In the genomic region with DNA sequence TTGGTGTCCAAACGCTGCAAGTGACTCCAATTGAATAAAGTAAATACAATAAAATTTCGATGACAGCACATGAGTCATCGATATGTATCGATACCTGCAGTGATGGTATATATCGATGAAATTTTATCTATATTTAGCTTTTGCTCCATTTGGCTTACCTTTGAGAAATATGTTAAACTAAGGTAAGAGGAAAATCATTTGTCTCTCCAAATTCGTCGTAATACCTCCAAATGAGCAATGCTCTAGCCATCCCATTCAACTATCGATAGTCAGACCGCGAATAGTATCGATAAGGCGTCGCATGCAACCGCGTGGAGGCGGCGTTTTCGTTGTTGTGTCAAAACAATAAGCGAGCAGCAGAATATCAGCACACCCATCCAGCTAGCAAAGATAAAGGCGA, we compare ENCODE assay signal across 1 fruit fly cellular context.
TF ChIP-seq lines count a peak whose summit lies in the region.

A gene (minus strand): TSS at position 52 of the 400 bp plus-strand sequence.
A gene (plus strand): TSS at position 189 of the 400 bp plus-strand sequence.

TF ChIP-seq in whole organism, embryonic, 481 proteins besides CTCF, POLR2A, EP300 and RAD21 (continued from another document):
- TF ChIP-seq dpn (GFP tag; optimal IDR thresholded peaks at IDR 0.05; lab: Kevin White, UChicago) = peak; percentile 5 to 46
- no peak for TF ChIP-seq CG11723 (GFP tag; optimal IDR thresholded peaks at IDR 0.05; lab: Kevin White, UChicago)
- no peak for TF ChIP-seq Hr78 (GFP tag; optimal IDR thresholded peaks at IDR 0.05; lab: Kevin White, UChicago)
- TF ChIP-seq HHEX (GFP tag; optimal IDR thresholded peaks at IDR 0.05; lab: Kevin White, UChicago) = no peak
- no peak for TF ChIP-seq CG17802 (tag; optimal IDR thresholded peaks at IDR 0.05; lab: Kevin White, UChicago)
- TF ChIP-seq CG8924 (tag; optimal IDR thresholded peaks at IDR 0.05; lab: Kevin White, UChicago) = peak; percentile 13
- no peak for TF ChIP-seq CG17328 (GFP tag; IDR thresholded peaks at IDR 0.05; lab: Robert Waterston, UW)
- TF ChIP-seq CG34224 (GFP tag; IDR thresholded peaks at IDR 0.05; lab: Robert Waterston, UW; ENCODE audit: partially characterized antibody) = peak; percentile 98
- TF ChIP-seq CG11093 (GFP tag; IDR thresholded peaks at IDR 0.05; lab: Robert Waterston, UW) = no peak
- TF ChIP-seq gsb (GFP tag; IDR thresholded peaks at IDR 0.05; lab: Robert Waterston, UW) = no peak
- TF ChIP-seq CG13624 (GFP tag; optimal IDR thresholded peaks at IDR 0.05; lab: Kevin White, UChicago) = peak; percentile 39
- no peak for TF ChIP-seq CG1233 (GFP tag; optimal IDR thresholded peaks at IDR 0.05; lab: Kevin White, UChicago)
- no peak for TF ChIP-seq toy (GFP tag; IDR thresholded peaks at IDR 0.05; lab: Robert Waterston, UW)
- no peak for TF ChIP-seq CG11398 (GFP tag; optimal IDR thresholded peaks at IDR 0.05; lab: Kevin White, UChicago)
- peak; percentile 1 for TF ChIP-seq luna (GFP tag; optimal IDR thresholded peaks at IDR 0.05; lab: Kevin White, UChicago)
- no peak for TF ChIP-seq Lim3 (GFP tag; IDR thresholded peaks at IDR 0.05; lab: Robert Waterston, UW)
- TF ChIP-seq lov (optimal IDR thresholded peaks at IDR 0.05; lab: Kevin White, UChicago) = no peak
- no peak for TF ChIP-seq lov (GFP tag; IDR thresholded peaks at IDR 0.05; lab: Robert Waterston, UW)
- TF ChIP-seq Usf (GFP tag; optimal IDR thresholded peaks at IDR 0.05; lab: Kevin White, UChicago) = no peak
- TF ChIP-seq sqz (GFP tag; optimal IDR thresholded peaks at IDR 0.05; lab: Kevin White, UChicago) = no peak
- TF ChIP-seq CG14441 (GFP tag; IDR thresholded peaks at IDR 0.05; lab: Robert Waterston, UW) = no peak
- TF ChIP-seq NC2α (GFP tag; optimal IDR thresholded peaks at IDR 0.05; lab: Kevin White, UChicago) = no peak
- no peak for TF ChIP-seq fu2 (GFP tag; optimal IDR thresholded peaks at IDR 0.05; lab: Kevin White, UChicago)
- TF ChIP-seq CG32532 (GFP tag; IDR thresholded peaks at IDR 0.05; lab: Robert Waterston, UW) = no peak
- no peak for TF ChIP-seq gcm2 (GFP tag; optimal IDR thresholded peaks at IDR 0.05; lab: Kevin White, UChicago)
- TF ChIP-seq gt (GFP tag; IDR thresholded peaks at IDR 0.05; lab: Robert Waterston, UW) = no peak
- TF ChIP-seq CG10565 (GFP tag; optimal IDR thresholded peaks at IDR 0.05; lab: Kevin White, UChicago) = no peak
- peak; percentile 28 for TF ChIP-seq dmrt11E (tag; optimal IDR thresholded peaks at IDR 0.05; lab: Kevin White, UChicago)
- no peak for TF ChIP-seq Spps (tag; optimal IDR thresholded peaks at IDR 0.05; lab: Kevin White, UChicago)
- TF ChIP-seq pros (GFP tag; optimal IDR thresholded peaks at IDR 0.05; lab: Kevin White, UChicago) = no peak
- TF ChIP-seq Hey (tag; optimal IDR thresholded peaks at IDR 0.05; lab: Kevin White, UChicago) = no peak
- no peak for TF ChIP-seq slbo (GFP tag; IDR thresholded peaks at IDR 0.05; lab: Robert Waterston, UW)
- no peak for TF ChIP-seq D (optimal IDR thresholded peaks at IDR 0.05; lab: Kevin White, UChicago)
- TF ChIP-seq D (GFP tag; optimal IDR thresholded peaks at IDR 0.05; lab: Kevin White, UChicago) = no peak
- no peak for TF ChIP-seq ro (GFP tag; IDR thresholded peaks at IDR 0.05; lab: Robert Waterston, UW)
- TF ChIP-seq ATbp (GFP tag; optimal IDR thresholded peaks at IDR 0.05; lab: Kevin White, UChicago) = no peak
- no peak for TF ChIP-seq CG18599 (GFP tag; optimal IDR thresholded peaks at IDR 0.05; lab: Kevin White, UChicago)
- no peak for TF ChIP-seq jigr1 (GFP tag; IDR thresholded peaks at IDR 0.05; lab: Robert Waterston, UW)
- TF ChIP-seq esg (GFP tag; conservative IDR thresholded peaks at IDR 0.05; lab: Robert Waterston, UW) = no peak
- TF ChIP-seq MTF-1 (GFP tag; optimal IDR thresholded peaks at IDR 0.05; lab: Kevin White, UChicago; ENCODE audit: borderline replicate concordance) = no peak
- TF ChIP-seq CG4328 (GFP tag; optimal IDR thresholded peaks at IDR 0.05; lab: Kevin White, UChicago) = no peak
- TF ChIP-seq CG14667 (GFP tag; IDR thresholded peaks at IDR 0.05; lab: Robert Waterston, UW) = no peak
- peak; percentile 39 for TF ChIP-seq jumu (GFP tag; optimal IDR thresholded peaks at IDR 0.05; lab: Kevin White, UChicago)
- TF ChIP-seq CG7987 (GFP tag; optimal IDR thresholded peaks at IDR 0.05; lab: Kevin White, UChicago) = no peak
- TF ChIP-seq CG12155 (GFP tag; optimal IDR thresholded peaks at IDR 0.05; lab: Kevin White, UChicago) = no peak
- no peak for TF ChIP-seq Deaf1 (tag; optimal IDR thresholded peaks at IDR 0.05; lab: Kevin White, UChicago)
- TF ChIP-seq amos (GFP tag; IDR thresholded peaks at IDR 0.05; lab: Robert Waterston, UW; ENCODE audit: partially characterized antibody) = peak; percentile 92
- no peak for TF ChIP-seq CG11504 (tag; optimal IDR thresholded peaks at IDR 0.05; lab: Kevin White, UChicago)
- no peak for TF ChIP-seq stc (GFP tag; IDR thresholded peaks at IDR 0.05; lab: Robert Waterston, UW)
- TF ChIP-seq CG5953 (GFP tag; IDR thresholded peaks at IDR 0.05; lab: Robert Waterston, UW) = no peak
- TF ChIP-seq cwo (GFP tag; optimal IDR thresholded peaks at IDR 0.05; lab: Kevin White, UChicago) = no peak
- peak; percentile 48 for TF ChIP-seq MBD-R2 (GFP tag; IDR thresholded peaks at IDR 0.05; lab: Robert Waterston, UW)
- peak; percentile 67 for TF ChIP-seq row (GFP tag; IDR thresholded peaks at IDR 0.05; lab: Robert Waterston, UW)
- TF ChIP-seq CG12104 (GFP tag; optimal IDR thresholded peaks at IDR 0.05; lab: Kevin White, UChicago) = peak; percentile 1
- TF ChIP-seq CG17912 (GFP tag; optimal IDR thresholded peaks at IDR 0.05; lab: Kevin White, UChicago) = no peak
- TF ChIP-seq ato (GFP tag; IDR thresholded peaks at IDR 0.05; lab: Robert Waterston, UW; ENCODE audit: partially characterized antibody) = peak; percentile 91
- no peak for TF ChIP-seq CG10147 (GFP tag; optimal IDR thresholded peaks at IDR 0.05; lab: Kevin White, UChicago)
- TF ChIP-seq zen (tag; optimal IDR thresholded peaks at IDR 0.05; lab: Kevin White, UChicago) = peak; percentile 5
- peak; percentile 43 for TF ChIP-seq CG30403 (GFP tag; optimal IDR thresholded peaks at IDR 0.05; lab: Kevin White, UChicago)
- no peak for TF ChIP-seq prd (optimal IDR thresholded peaks at IDR 0.05; lab: Kevin White, UChicago)
- TF ChIP-seq prd (GFP tag; IDR thresholded peaks at IDR 0.05; lab: Robert Waterston, UW) = no peak
- TF ChIP-seq CG16813 (GFP tag; IDR thresholded peaks at IDR 0.05; lab: Robert Waterston, UW; ENCODE audit: partially characterized antibody) = peak; percentile 99
- no peak for TF ChIP-seq CG2199 (GFP tag; IDR thresholded peaks at IDR 0.05; lab: Robert Waterston, UW)
- no peak for TF ChIP-seq rib (GFP tag; IDR thresholded peaks at IDR 0.05; lab: Robert Waterston, UW)
- no peak for TF ChIP-seq CG3726 (GFP tag; IDR thresholded peaks at IDR 0.05; lab: Robert Waterston, UW)
- TF ChIP-seq Lhr (GFP tag; optimal IDR thresholded peaks at IDR 0.05; lab: Kevin White, UChicago) = no peak
- no peak for TF ChIP-seq Asciz (GFP tag; optimal IDR thresholded peaks at IDR 0.05; lab: Kevin White, UChicago)
- no peak for TF ChIP-seq CG10543 (GFP tag; optimal IDR thresholded peaks at IDR 0.05; lab: Kevin White, UChicago)
- no peak for TF ChIP-seq CG16863 (GFP tag; optimal IDR thresholded peaks at IDR 0.05; lab: Kevin White, UChicago)
- no peak for TF ChIP-seq CG6854 (GFP tag; optimal IDR thresholded peaks at IDR 0.05; lab: Kevin White, UChicago)
- TF ChIP-seq gsb-n (tag; optimal IDR thresholded peaks at IDR 0.05; lab: Kevin White, UChicago) = no peak
- no peak for TF ChIP-seq z (GFP tag; IDR thresholded peaks at IDR 0.05; lab: Robert Waterston, UW)
- TF ChIP-seq pita (GFP tag; optimal IDR thresholded peaks at IDR 0.05; lab: Kevin White, UChicago) = no peak
- peak; percentile 93 for TF ChIP-seq Bgb (GFP tag; IDR thresholded peaks at IDR 0.05; lab: Robert Waterston, UW; ENCODE audit: partially characterized antibody)
- no peak for TF ChIP-seq CG10209 (GFP tag; optimal IDR thresholded peaks at IDR 0.05; lab: Kevin White, UChicago)
- no peak for TF ChIP-seq maf-S (GFP tag; optimal IDR thresholded peaks at IDR 0.05; lab: Kevin White, UChicago)
- no peak for TF ChIP-seq kah (GFP tag; optimal IDR thresholded peaks at IDR 0.05; lab: Kevin White, UChicago)
- no peak for TF ChIP-seq fru (optimal IDR thresholded peaks at IDR 0.05; lab: Kevin White, UChicago)
